Fruit fly (Drosophila melanogaster) whole organism, embryonic: ENCODE results near the gene CG3408.

Experiments used
- Bdp1 ChIP-seq: fragments of 200-800 bp; sonication (Bioruptor generic); optimal IDR thresholded peaks from 3 replicates; lab custom pipeline; 2016; ENCODE audit warnings: missing biosample characterization, missing genetic modification characterization
- CG10543 ChIP-seq: fragments of 200-800 bp; sonication (Bioruptor generic); optimal IDR thresholded peaks from 3 replicates; lab custom pipeline; 2017; ENCODE audit warnings: missing biosample characterization, mild to moderate bottlenecking, missing genetic modification characterization, moderate library complexity
- CG11504 ChIP-seq: fragments of 200-800 bp; sonication (Bioruptor generic); optimal IDR thresholded peaks from 3 replicates; lab custom pipeline; 2019; ENCODE audit warnings: missing biosample characterization, mild to moderate bottlenecking, missing genetic modification characterization, moderate library complexity
- CG15073 ChIP-seq: fragments of 200-800 bp; sonication (Bioruptor generic); optimal IDR thresholded peaks from 2 replicates; lab custom pipeline; 2016; ENCODE audit warnings: missing biosample characterization, missing genetic modification characterization
- CG16813 ChIP-seq: fragments of 200-800 bp; sonication (Bioruptor generic); IDR thresholded peaks from 3 replicates; pipeline ENCODE4 v1.3.6; 2022; ENCODE audit warnings: missing biosample characterization, missing genetic modification characterization; ENCODE audit not compliant: partially characterized antibody
- CG2120 ChIP-seq: fragments of 200-800 bp; sonication (Bioruptor generic); optimal IDR thresholded peaks from 3 replicates; lab custom pipeline; 2016; ENCODE audit warnings: missing biosample characterization, missing genetic modification characterization
- CG31388 ChIP-seq: fragments of 200-800 bp; sonication (Bioruptor generic); optimal IDR thresholded peaks from 2 replicates; lab custom pipeline; 2016; ENCODE audit warnings: missing biosample characterization, missing genetic modification characterization
- CG32532 ChIP-seq: fragments of 200-800 bp; sonication (Bioruptor generic); IDR thresholded peaks from 2 replicates; pipeline ENCODE4 v1.3.6; 2022; ENCODE audit warnings: missing biosample characterization, missing genetic modification characterization
- CG4854 ChIP-seq: fragments of 200-800 bp; sonication (Bioruptor generic); optimal IDR thresholded peaks from 2 replicates; lab custom pipeline; 2016; ENCODE audit warnings: missing biosample characterization, missing genetic modification characterization, inconsistent platforms
- CG5245 ChIP-seq: fragments of 200-800 bp; sonication (Bioruptor generic); optimal IDR thresholded peaks from 3 replicates; lab custom pipeline; 2016; ENCODE audit warnings: missing biosample characterization, missing genetic modification characterization
- CG6654 ChIP-seq: fragments of 200-800 bp; sonication (Bioruptor generic); optimal IDR thresholded peaks from 2 replicates; lab custom pipeline; 2017; ENCODE audit warnings: missing biosample characterization, mild to moderate bottlenecking, missing genetic modification characterization
- CG7372 ChIP-seq: fragments of 200-800 bp; sonication (Bioruptor generic); IDR thresholded peaks from 2 replicates; pipeline ENCODE4 v1.3.6; 2022; ENCODE audit warnings: missing biosample characterization, missing genetic modification characterization
- CG8290 ChIP-seq, 3 experiments: fragments of 200-800 bp; sonication (Bioruptor generic); optimal IDR thresholded peaks; 2 replicates each; lab custom pipeline; 2016 to 2019; ENCODE audit warnings: missing biosample characterization in 3 of 3, missing genetic modification characterization in 3 of 3, mild to moderate bottlenecking in 2 of 3, moderate library complexity in 1 of 3
- CG9876 ChIP-seq: fragments of 200-800 bp; sonication (Bioruptor generic); optimal IDR thresholded peaks from 2 replicates; lab custom pipeline; 2016; ENCODE audit warnings: missing biosample characterization, missing genetic modification characterization
- Deaf1 ChIP-seq: fragments of 200-800 bp; optimal IDR thresholded peaks from 3 replicates; lab custom pipeline; 2019; ENCODE audit warnings: missing biosample characterization, mild to moderate bottlenecking, missing genetic modification characterization, moderate library complexity
- Doc2 ChIP-seq: fragments of 200-800 bp; sonication (Bioruptor generic); IDR thresholded peaks from 2 replicates; pipeline ENCODE4 v1.3.6; 2022; ENCODE audit warnings: missing biosample characterization, missing genetic modification characterization
- E2f2 ChIP-seq: fragments of 200-800 bp; sonication (Bioruptor generic); IDR thresholded peaks from 2 replicates; pipeline ENCODE4 v1.3.6; 2022; ENCODE audit warnings: missing biosample characterization, missing genetic modification characterization
- GATAe ChIP-seq: fragments of 200-800 bp; sonication (Bioruptor generic); conservative IDR thresholded peaks from 2 replicates; pipeline ENCODE4 v1.3.6; 2022; ENCODE audit warnings: missing biosample characterization, missing genetic modification characterization
- HLH54F ChIP-seq: fragments of 200-800 bp; sonication (Bioruptor generic); optimal IDR thresholded peaks from 3 replicates; lab custom pipeline; 2016; ENCODE audit warnings: missing biosample characterization, missing genetic modification characterization
- Max ChIP-seq: fragments of 200-800 bp; sonication (Bioruptor generic); optimal IDR thresholded peaks from 2 replicates; lab custom pipeline; 2016; ENCODE audit warnings: missing biosample characterization, mild to moderate bottlenecking, missing genetic modification characterization
- Med ChIP-seq: fragments of 200-800 bp; sonication (Bioruptor generic); peaks from one replicate; lab custom pipeline; 2016; ENCODE audit warnings: missing biosample characterization, missing genetic modification characterization, mild to moderate bottlenecking, inconsistent platforms, moderate library complexity
- Mes4 ChIP-seq: fragments of 200-800 bp; sonication (Bioruptor generic); optimal IDR thresholded peaks from 2 replicates; lab custom pipeline; 2016; ENCODE audit warnings: missing biosample characterization, missing genetic modification characterization
- NfI ChIP-seq: fragments of 200-800 bp; sonication (Bioruptor generic); optimal IDR thresholded peaks from 3 replicates; lab custom pipeline; 2018; ENCODE audit warnings: missing biosample characterization, mild to moderate bottlenecking, missing genetic modification characterization, moderate library complexity
- Optix ChIP-seq: fragments of 200-800 bp; sonication (Bioruptor generic); IDR thresholded peaks from 3 replicates; pipeline ENCODE4 v1.3.6; 2022; ENCODE audit warnings: missing biosample characterization, missing genetic modification characterization
- Poxn ChIP-seq: fragments of 200-800 bp; sonication (Bioruptor generic); IDR thresholded peaks from 2 replicates; pipeline ENCODE4 v1.3.6; 2022; ENCODE audit warnings: missing biosample characterization, missing genetic modification characterization
- Sin3A ChIP-seq: fragments of >200 bp; optimal IDR thresholded peaks from 2 replicates; lab custom pipeline; 2018
- Sox102F ChIP-seq: fragments of 200-800 bp; sonication (Bioruptor generic); optimal IDR thresholded peaks from 2 replicates; lab custom pipeline; 2018; ENCODE audit warnings: missing biosample characterization, mild to moderate bottlenecking, missing genetic modification characterization, moderate library complexity
- Sry-δ ChIP-seq: fragments of 200-800 bp; sonication (Bioruptor generic); optimal IDR thresholded peaks from 2 replicates; lab custom pipeline; 2016; ENCODE audit warnings: missing biosample characterization, missing genetic modification characterization
- al ChIP-seq: fragments of 200-800 bp; sonication (Bioruptor generic); IDR thresholded peaks from 2 replicates; pipeline ENCODE4 v1.3.6; 2022; ENCODE audit warnings: missing biosample characterization, missing genetic modification characterization
- br ChIP-seq: fragments of >200 bp; optimal IDR thresholded peaks from 2 replicates; lab custom pipeline; 2017
- btn ChIP-seq: fragments of 200-800 bp; sonication (Bioruptor generic); optimal IDR thresholded peaks from 2 replicates; lab custom pipeline; 2016; ENCODE audit warnings: missing biosample characterization, missing genetic modification characterization
- crol ChIP-seq: fragments of 200-800 bp; sonication (Bioruptor generic); IDR thresholded peaks from 2 replicates; pipeline ENCODE4 v1.3.6; 2022; ENCODE audit warnings: missing biosample characterization, missing genetic modification characterization
- disco-r ChIP-seq: fragments of 200-800 bp; sonication (Bioruptor generic); optimal IDR thresholded peaks from 2 replicates; lab custom pipeline; 2016; ENCODE audit warnings: missing biosample characterization, missing genetic modification characterization
- dpn ChIP-seq, 2 experiments: fragments of 200-800 bp; sonication (Bioruptor generic); optimal IDR thresholded peaks; 3 replicates each; lab custom pipeline; 2016; ENCODE audit warnings: missing biosample characterization in 2 of 2, missing genetic modification characterization in 2 of 2
- dysf ChIP-seq: fragments of 200-800 bp; sonication (Bioruptor generic); IDR thresholded peaks from 3 replicates; pipeline ENCODE4 v1.3.6; 2022; ENCODE audit warnings: missing biosample characterization, missing genetic modification characterization
- exex ChIP-seq: fragments of 200-800 bp; sonication (Bioruptor generic); optimal IDR thresholded peaks from 4 replicates; lab custom pipeline; 2018; ENCODE audit warnings: missing biosample characterization, mild to moderate bottlenecking, missing genetic modification characterization, moderate library complexity
- hb ChIP-seq: fragments of 200-800 bp; sonication (Bioruptor generic); IDR thresholded peaks from 3 replicates; pipeline ENCODE4 v1.3.6; 2022; ENCODE audit warnings: missing biosample characterization, missing genetic modification characterization; ENCODE audit not compliant: partially characterized antibody
- ken ChIP-seq: fragments of 200-800 bp; sonication (Bioruptor generic); IDR thresholded peaks from 3 replicates; pipeline ENCODE4 v1.3.6; 2022; ENCODE audit warnings: missing biosample characterization, missing genetic modification characterization
- lab ChIP-seq: fragments of 200-800 bp; sonication (Bioruptor generic); optimal IDR thresholded peaks from 3 replicates; lab custom pipeline; 2017; ENCODE audit warnings: missing biosample characterization, missing genetic modification characterization, mild to moderate bottlenecking, moderate library complexity, missing genetic modification reagents
- lmd ChIP-seq: fragments of 200-800 bp; sonication (Bioruptor generic); IDR thresholded peaks from 2 replicates; pipeline ENCODE4 v1.3.6; 2022; ENCODE audit warnings: missing biosample characterization, missing genetic modification characterization
- luna ChIP-seq: fragments of 200-800 bp; sonication (Bioruptor generic); optimal IDR thresholded peaks from 2 replicates; lab custom pipeline; 2016; ENCODE audit warnings: missing biosample characterization, missing genetic modification characterization
- mam ChIP-seq: fragments of 200-800 bp; sonication (Bioruptor generic); optimal IDR thresholded peaks from 3 replicates; lab custom pipeline; 2016; ENCODE audit warnings: missing biosample characterization, missing genetic modification characterization
- pfk ChIP-seq: fragments of 200-800 bp; sonication (Bioruptor generic); optimal IDR thresholded peaks from 2 replicates; lab custom pipeline; 2018; ENCODE audit warnings: missing biosample characterization, mild to moderate bottlenecking, missing genetic modification characterization, moderate library complexity
- pros ChIP-seq: fragments of 200-800 bp; sonication (Bioruptor generic); optimal IDR thresholded peaks from 3 replicates; lab custom pipeline; 2019; ENCODE audit warnings: missing biosample characterization, mild to moderate bottlenecking, missing genetic modification characterization, moderate library complexity
- ranshi ChIP-seq: fragments of 200-800 bp; sonication (Bioruptor generic); IDR thresholded peaks from 2 replicates; pipeline ENCODE4 v1.3.6; 2022; ENCODE audit warnings: missing biosample characterization, missing genetic modification characterization
- seq ChIP-seq: fragments of 200-800 bp; sonication (Bioruptor generic); IDR thresholded peaks from 2 replicates; pipeline ENCODE4 v1.3.6; 2022; ENCODE audit warnings: missing biosample characterization, missing genetic modification characterization
- tio ChIP-seq: fragments of 200-800 bp; sonication (Bioruptor generic); optimal IDR thresholded peaks from 2 replicates; lab custom pipeline; 2017; ENCODE audit warnings: missing biosample characterization, missing genetic modification characterization, inconsistent platforms
- trem ChIP-seq: fragments of 200-800 bp; optimal IDR thresholded peaks from 3 replicates; lab custom pipeline; 2019; ENCODE audit warnings: missing biosample characterization, mild to moderate bottlenecking, missing genetic modification characterization, moderate library complexity
- ttk ChIP-seq: fragments of 200-800 bp; sonication (Bioruptor generic); IDR thresholded peaks from 2 replicates; pipeline ENCODE4 v2.1.2; 2022; ENCODE audit warnings: missing biosample characterization, missing genetic modification characterization
- unc-4 ChIP-seq: fragments of 200-800 bp; sonication (Bioruptor generic); IDR thresholded peaks from 2 replicates; pipeline ENCODE4 v1.3.6; 2022; ENCODE audit warnings: missing biosample characterization, missing genetic modification characterization; ENCODE audit not compliant: partially characterized antibody

Gene CG3408

dm6 chr3L:9509037-9509830 lies at the start of gene CG3408 (continued):
- TF ChIP-seq seq (GFP tag; lab: Robert Waterston, UW) (peak; percentile 64; the same call in 1 of the 2 replicates), Optix (GFP tag; lab: Robert Waterston, UW) (0 out of 3 replicates have a peak, but pooled peaks have one; percentile 11), Deaf1 (peak; percentile 52), pros (GFP tag; lab: Kevin White, UChicago) (peak; percentile 95), CG32532 (GFP tag; lab: Robert Waterston, UW) (no peak), Doc2 (GFP tag; lab: Robert Waterston, UW) (no peak), Max (peak; percentile 38), unc-4 (peak; percentile 52; the same call in 1 of the 2 replicates), CG7372 (GFP tag; lab: Robert Waterston, UW) (no peak; the same call in 1 of the 2 replicates), dysf (GFP tag; lab: Robert Waterston, UW) (no peak), tio (GFP tag; lab: Kevin White, UChicago) (no peak), Sox102F (GFP tag; lab: Kevin White, UChicago) (no peak), Bdp1 (GFP tag; lab: Kevin White, UChicago) (no peak), ttk (0 out of 2 replicates have a peak, but pooled peaks have one; percentile 5), CG16813 (GFP tag; lab: Robert Waterston, UW) (0 out of 3 replicates have a peak, but pooled peaks have one; percentile 18), btn (GFP tag; lab: Kevin White, UChicago) (no peak), Sin3A (lab: Kevin White, UChicago) (peak; percentile 52), CG5245 (GFP tag; lab: Kevin White, UChicago) (no peak), Med (peak; percentile 97), crol (GFP tag; lab: Robert Waterston, UW) (peak; percentile 88), Poxn (GFP tag; lab: Robert Waterston, UW) (no peak), CG15073 (GFP tag; lab: Kevin White, UChicago) (no peak), trem (tag; lab: Kevin White, UChicago) (peak; percentile 29), ken (GFP tag; lab: Robert Waterston, UW) (peak; percentile 36; the same call in 1 of the 3 replicates), lmd (no peak), exex (tag; lab: Kevin White, UChicago) (peak; percentile 76), NfI (GFP tag; lab: Kevin White, UChicago) (no peak), Mes4 (GFP tag; lab: Kevin White, UChicago) (no peak), hb (GFP tag; lab: Robert Waterston, UW) (no peak), br (lab: Kevin White, UChicago) (no peak), pfk (peak; percentile 14), E2f2 (GFP tag; lab: Robert Waterston, UW) (peak; percentile 73), al (GFP tag; lab: Robert Waterston, UW) (no peak), CG4854 (GFP tag; lab: Kevin White, UChicago) (peak; percentile 22), CG2120 (GFP tag; lab: Kevin White, UChicago) (no peak), ranshi (GFP tag; lab: Robert Waterston, UW) (0 out of 2 replicates have a peak, but pooled peaks have one; percentile 8), CG31388 (no peak), CG8290 (GFP tag; optimal IDR thresholded peaks at IDR 0.05; lab: Kevin White, UChicago) (peak; percentile 17), CG8290 (tag; optimal IDR thresholded peaks at IDR 0.05; lab: Kevin White, UChicago) (peak in 1 of 2 experiments; percentile 48), disco-r (GFP tag; lab: Kevin White, UChicago) (no peak), GATAe (GFP tag; lab: Robert Waterston, UW) (peak; percentile 23; the same call in 1 of the 2 replicates), CG10543 (peak; percentile 62), mam (GFP tag; lab: Kevin White, UChicago) (no peak), CG11504 (tag; lab: Kevin White, UChicago) (peak; percentile 18), HLH54F (GFP tag; lab: Kevin White, UChicago) (no peak), Sry-δ (GFP tag; lab: Kevin White, UChicago) (peak; percentile 54), dpn (GFP tag; optimal IDR thresholded peaks at IDR 0.05; lab: Kevin White, UChicago) (no peak), luna (GFP tag; lab: Kevin White, UChicago) (no peak), CG6654 (GFP tag; lab: Kevin White, UChicago) (no peak), lab (GFP tag; lab: Kevin White, UChicago) (peak; percentile 35), CG9876 (GFP tag; lab: Kevin White, UChicago) (no peak)
